Worm (Caenorhabditis elegans): ENCODE measurements around the gene C01G5.25.

DNA sequence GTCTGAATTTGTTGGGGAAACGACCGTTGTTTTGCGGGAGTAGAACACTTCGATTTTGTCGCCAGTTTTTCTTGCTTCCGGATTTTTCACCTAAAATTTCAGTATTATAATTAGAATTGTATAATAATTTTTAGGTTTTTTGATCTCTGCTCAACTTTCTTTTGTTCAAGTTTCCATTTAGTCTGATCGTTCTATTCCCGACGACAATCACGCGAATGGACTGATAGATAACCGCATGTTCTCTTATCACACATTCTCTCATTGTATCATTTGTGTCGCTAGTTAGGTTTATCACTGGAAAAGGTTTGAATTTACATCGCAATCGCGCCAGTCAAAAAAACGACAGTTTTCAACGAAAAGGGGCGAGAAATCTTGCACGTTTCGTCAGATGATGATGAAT lies 13.4 kb downstream of the C01G5.25 start:
- TF ChIP-seq dao-5 (tag; optimal IDR thresholded peaks at IDR 0.05): no peak
- no peak for TF ChIP-seq him-1 (tag; optimal IDR thresholded peaks at IDR 0.05)

Data from whole organism, L4/young adult.